Fruit fly (Drosophila melanogaster): ENCODE measurements around the gene CG7900.

The CG7900 gene

DNA sequence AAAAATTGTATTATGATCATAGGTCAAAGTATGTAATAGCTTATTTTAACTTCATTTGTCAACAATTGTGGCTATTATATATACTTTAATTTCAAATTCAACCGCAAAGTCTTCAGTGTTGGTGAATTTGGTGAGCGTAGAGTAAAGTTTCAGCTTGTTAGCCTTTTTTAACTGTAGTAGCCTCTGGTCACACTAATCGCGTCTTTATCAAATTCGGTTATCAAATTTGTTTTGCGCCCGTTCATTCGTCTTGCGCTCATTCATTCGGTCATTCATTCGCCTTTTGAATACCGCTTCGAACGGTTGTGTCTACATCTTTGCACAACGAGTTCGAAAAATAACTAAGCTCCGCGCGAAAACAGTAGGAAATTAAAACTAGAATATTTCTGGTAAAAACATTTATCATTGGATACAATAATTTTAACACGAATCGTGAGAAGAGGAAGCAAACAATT is 11.2 kb downstream of the CG7900 start, which contains the start of gene puc (continued):
- TF ChIP-seq CG12219 (GFP tag; optimal IDR thresholded peaks at IDR 0.05) (peak; percentile 13), CHES-1-like (GFP tag; optimal IDR thresholded peaks at IDR 0.05) (peak; percentile 48), CG11398 (GFP tag; optimal IDR thresholded peaks at IDR 0.05) (peak; percentile 9), pb (GFP tag; optimal IDR thresholded peaks at IDR 0.05) (peak; percentile 15), grau (tag; optimal IDR thresholded peaks at IDR 0.05) (peak; percentile 34), Dfd (GFP tag; optimal IDR thresholded peaks at IDR 0.05) (no peak), MTF-1 (GFP tag; optimal IDR thresholded peaks at IDR 0.05; ENCODE audit: borderline replicate concordance) (peak; percentile 92), CG8359 (GFP tag; optimal IDR thresholded peaks at IDR 0.05; ENCODE audit: borderline replicate concordance) (peak; percentile 45), E2f1 (GFP tag; IDR thresholded peaks at IDR 0.05) (no peak), kay (GFP tag; optimal IDR thresholded peaks at IDR 0.05) (peak; percentile 5), CG4820 (GFP tag; optimal IDR thresholded peaks at IDR 0.05) (peak; percentile 10), br (optimal IDR thresholded peaks at IDR 0.05) (no peak), Med (GFP tag) (peak; percentile 95), chif (GFP tag; optimal IDR thresholded peaks at IDR 0.05) (peak in 1 of 2 experiments; percentile 4), CG15479 (GFP tag; optimal IDR thresholded peaks at IDR 0.05) (peak; percentile 91), nmo (GFP tag; optimal IDR thresholded peaks at IDR 0.05) (peak; percentile 27), seq (GFP tag; IDR thresholded peaks at IDR 0.05) (no peak), Gug (GFP tag; IDR thresholded peaks at IDR 0.05) (no peak), Myb (GFP tag; optimal IDR thresholded peaks at IDR 0.05) (peak; percentile 77), peb (GFP tag; IDR thresholded peaks at IDR 0.05) (no peak), CG11247 (GFP tag; IDR thresholded peaks at IDR 0.05) (no peak), dpn (GFP tag; optimal IDR thresholded peaks at IDR 0.05) (peak; percentile 38 to 56), zf30C (GFP tag; optimal IDR thresholded peaks at IDR 0.05) (peak; percentile 33), CG32772 (GFP tag; IDR thresholded peaks at IDR 0.05) (no peak), CG8281 (tag; optimal IDR thresholded peaks at IDR 0.05) (peak; percentile 62), Pdp1 (GFP tag; optimal IDR thresholded peaks at IDR 0.05) (peak; percentile 13 to 62), tin (GFP tag; optimal IDR thresholded peaks at IDR 0.05) (peak; percentile 15), Opbp (GFP tag; IDR thresholded peaks at IDR 0.05; ENCODE audit: partially characterized antibody) (no peak), repo (GFP tag; optimal IDR thresholded peaks at IDR 0.05) (peak; percentile 53), Nf-YC (tag; optimal IDR thresholded peaks at IDR 0.05) (peak; percentile 19), PHDP (tag; optimal IDR thresholded peaks at IDR 0.05) (peak; percentile 38), YL-1 (GFP tag; optimal IDR thresholded peaks at IDR 0.05) (no peak), HmgD (GFP tag; optimal IDR thresholded peaks at IDR 0.05) (no peak), CG17829 (tag; optimal IDR thresholded peaks at IDR 0.05) (peak; percentile 25), CG10979 (tag; optimal IDR thresholded peaks at IDR 0.05) (peak; percentile 26)

DNA sequence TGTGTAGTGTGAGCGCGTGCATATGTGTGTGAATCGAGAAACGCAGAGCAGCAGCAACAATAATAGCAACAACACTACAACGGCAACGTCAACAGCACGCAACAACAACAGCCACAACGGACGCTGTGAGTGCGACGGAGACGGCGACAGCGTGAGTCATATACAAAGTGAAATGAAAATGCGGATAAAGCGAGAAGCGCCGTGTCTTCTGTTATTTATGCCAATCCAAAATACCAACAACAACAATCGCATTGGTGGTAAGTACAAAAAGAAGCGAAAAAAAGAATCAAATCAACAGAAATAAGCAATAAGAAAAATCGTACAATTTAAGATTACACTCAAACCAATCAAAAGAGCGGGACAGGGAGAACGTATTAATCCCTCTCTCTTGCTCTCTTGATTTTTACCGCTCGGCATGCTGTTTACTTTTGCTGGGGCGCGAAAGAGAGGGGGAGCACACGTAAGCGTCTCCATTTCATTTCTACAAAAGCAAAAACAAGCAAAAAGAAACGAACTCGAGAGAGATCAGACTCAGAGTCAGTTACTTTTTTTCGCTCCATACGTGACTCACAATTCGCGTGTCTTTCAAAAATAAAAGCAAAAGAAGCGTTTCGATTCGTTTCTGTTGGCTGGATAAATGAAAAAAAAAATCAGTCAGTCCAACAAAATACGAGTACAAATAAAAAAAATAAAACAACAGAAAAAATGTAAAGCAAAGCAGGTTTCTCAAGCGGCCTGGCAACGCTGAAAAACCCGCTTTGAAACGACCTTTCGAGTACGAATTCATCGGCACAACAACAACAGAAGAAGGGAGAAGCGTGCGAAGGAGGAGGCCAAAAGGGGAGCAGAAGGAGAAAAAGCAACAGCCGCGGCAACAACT is 12.2 kb downstream of the CG7900 start:
- TF ChIP-seq hbn (GFP tag; IDR thresholded peaks at IDR 0.05; ENCODE audit: partially characterized antibody), result no peak
- no peak for TF ChIP-seq Rx (GFP tag; IDR thresholded peaks at IDR 0.05)
- no peak for TF ChIP-seq HHEX (GFP tag; optimal IDR thresholded peaks at IDR 0.05)
- TF ChIP-seq gt (GFP tag; IDR thresholded peaks at IDR 0.05), result no peak
- no peak for TF ChIP-seq HLH3B (GFP tag; IDR thresholded peaks at IDR 0.05)
- TF ChIP-seq Trl (optimal IDR thresholded peaks at IDR 0.05), result peak; percentile 85 to 97
- no peak for TF ChIP-seq Trl (GFP tag; optimal IDR thresholded peaks at IDR 0.05)
- no peak for TF ChIP-seq CG10274 (GFP tag; optimal IDR thresholded peaks at IDR 0.05)
- no peak for TF ChIP-seq GATAe (GFP tag; conservative IDR thresholded peaks at IDR 0.05)
- peak; percentile 22 for TF ChIP-seq NfI (GFP tag; optimal IDR thresholded peaks at IDR 0.05)
- no peak for TF ChIP-seq ind (GFP tag; optimal IDR thresholded peaks at IDR 0.05)
- no peak for TF ChIP-seq CG4707 (GFP tag; optimal IDR thresholded peaks at IDR 0.05)
- TF ChIP-seq CG11560 (tag; IDR thresholded peaks at IDR 0.05), result no peak
- TF ChIP-seq Hmx (GFP tag; optimal IDR thresholded peaks at IDR 0.05), result no peak
- no peak for TF ChIP-seq unc-4 (GFP tag; IDR thresholded peaks at IDR 0.05; ENCODE audit: partially characterized antibody)
- TF ChIP-seq Hey (tag; optimal IDR thresholded peaks at IDR 0.05), result no peak
- no peak for TF ChIP-seq CG17612 (GFP tag; IDR thresholded peaks at IDR 0.05)

All from whole organism, embryonic.